Worm (Caenorhabditis elegans) whole organism, L1 larva: ENCODE data around the gene tsp-9.

Experiments
- ama-1 ChIP-seq: fragments of 150-350 bp; optimal IDR thresholded peaks from 2 replicates; lab custom pipeline; 2014
- blmp-1 ChIP-seq: fragments of 150-350 bp; optimal IDR thresholded peaks from 2 replicates; lab custom pipeline; 2014; ENCODE audit warnings: missing biosample characterization, missing genetic modification characterization
- elt-3 ChIP-seq, 6 experiments: fragments of 150-350 bp in 1 of 6; sonication (generic microtip); optimal IDR thresholded peaks; 2 replicates each; lab custom pipeline; 2017 to 2018; ENCODE audit warnings: missing biosample characterization in 6 of 6, missing genetic modification characterization in 6 of 6, inconsistent platforms in 1 of 6
- grh-1 ChIP-seq: fragments of 200-800 bp; sonication (Bioruptor generic); IDR thresholded peaks from 2 replicates; pipeline ENCODE4 v1.3.6; 2022; ENCODE audit warnings: missing genetic modification reagents, missing genetic modification characterization, missing compliant biosample characterization
- hlh-4 ChIP-seq: sonication (generic microtip); optimal IDR thresholded peaks from 2 replicates; lab custom pipeline; 2016; ENCODE audit warnings: mild to moderate bottlenecking, missing genetic modification characterization, missing compliant biosample characterization
- lin-15B ChIP-seq: fragments of 150-350 bp; sonication (generic microtip); optimal IDR thresholded peaks from 3 replicates; lab custom pipeline; 2014; ENCODE audit warnings: missing biosample characterization, missing genetic modification characterization
- lsy-2 ChIP-seq, 2 experiments: fragments of 150-350 bp; optimal IDR thresholded peaks; 2 replicates each; lab custom pipeline; 2014; ENCODE audit warnings: missing biosample characterization in 2 of 2, missing genetic modification characterization in 2 of 2
- mab-9 ChIP-seq: fragments of 200-800 bp; sonication (Bioruptor generic); IDR thresholded peaks from 2 replicates; pipeline ENCODE4 v1.3.6; 2022; ENCODE audit warnings: missing genetic modification reagents, missing genetic modification characterization, missing compliant biosample characterization
- nhr-28 ChIP-seq: fragments of 150-350 bp; optimal IDR thresholded peaks from 2 replicates; lab custom pipeline; 2014; ENCODE audit warnings: missing biosample characterization, missing genetic modification characterization
- nhr-47 ChIP-seq: sonication (generic microtip); optimal IDR thresholded peaks from 2 replicates; lab custom pipeline; 2016; ENCODE audit warnings: mild to moderate bottlenecking, missing genetic modification characterization, moderate library complexity, missing compliant biosample characterization
- skn-1 ChIP-seq: fragments of 150-350 bp; optimal IDR thresholded peaks from 2 replicates; lab custom pipeline; 2014; ENCODE audit warnings: missing biosample characterization, missing genetic modification characterization
- snpc-4 ChIP-seq: fragments of 150-350 bp; optimal IDR thresholded peaks from 2 replicates; lab custom pipeline; 2014; ENCODE audit warnings: missing biosample characterization, missing genetic modification characterization
- ztf-4 ChIP-seq: fragments of 150-350 bp; optimal IDR thresholded peaks from 2 replicates; lab custom pipeline; 2014; ENCODE audit warnings: missing biosample characterization, missing genetic modification characterization

DNA sequence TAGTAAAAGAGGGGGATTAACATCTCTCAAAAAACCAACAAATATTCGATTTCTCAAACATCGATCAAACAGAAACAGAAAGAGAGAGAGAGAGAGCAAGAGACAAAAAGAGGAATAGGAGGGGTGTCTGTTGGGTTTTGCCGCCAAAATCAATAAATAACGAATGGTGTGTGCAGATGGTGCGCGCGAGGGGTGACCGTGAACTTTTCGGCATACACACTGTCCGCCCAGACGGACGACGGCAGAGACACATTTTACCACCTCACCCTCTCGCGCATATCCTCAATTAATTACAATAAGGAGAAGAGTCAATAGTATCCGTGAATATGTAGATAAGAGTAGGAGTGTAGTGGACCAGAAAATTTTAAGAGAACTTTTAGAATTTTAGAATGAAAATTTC lies 23.4 kb upstream of the tsp-9 start:
- TF ChIP-seq ama-1 (lab: Kevin White, UChicago) (no peak), ztf-4 (tag; lab: Kevin White, UChicago) (no peak), mab-9 (GFP tag; lab: Robert Waterston, UW) (no peak), grh-1 (GFP tag; lab: Robert Waterston, UW) (no peak), nhr-47 (tag; lab: Kevin White, UChicago) (no peak), skn-1 (tag; lab: Kevin White, UChicago) (no peak), lin-15B (tag; lab: Kevin White, UChicago) (no peak), elt-3 (tag; optimal IDR thresholded peaks at IDR 0.05; lab: Kevin White, UChicago) (no peak), blmp-1 (no peak), lsy-2 (tag; optimal IDR thresholded peaks at IDR 0.05; lab: Kevin White, UChicago) (no peak), hlh-4 (tag; lab: Kevin White, UChicago) (no peak), nhr-28 (tag; lab: Kevin White, UChicago) (no peak), snpc-4 (tag; lab: Kevin White, UChicago) (no peak)
